Fruit fly (Drosophila melanogaster): ENCODE data around the gene Slbp.

Slbp gene

dm6 chr3R:29112398-29113150 is 40.5 kb downstream of the Slbp start, which contains the start of the genes alpha-Man-Ib and Pdhb (continued):
- peak; percentile 90 for TF ChIP-seq CG4617 (GFP tag; optimal IDR thresholded peaks at IDR 0.05; ENCODE audit: borderline replicate concordance)
- peak; percentile 97 for TF ChIP-seq onecut (GFP tag; IDR thresholded peaks at IDR 0.05)
- no peak; the same call in 1 of the 2 replicates for TF ChIP-seq inv (GFP tag; IDR thresholded peaks at IDR 0.05; ENCODE audit: partially characterized antibody)
- peak; percentile 72 for TF ChIP-seq PHDP (tag; optimal IDR thresholded peaks at IDR 0.05)
- peak; percentile 65; the same call in 2 of the 3 replicates for TF ChIP-seq H15 (GFP tag; IDR thresholded peaks at IDR 0.05)
- peak; percentile 69 for TF ChIP-seq CG13123 (GFP tag; optimal IDR thresholded peaks at IDR 0.05)
- peak in 1 of 2 experiments; percentile 51 for TF ChIP-seq insv (GFP tag; optimal IDR thresholded peaks at IDR 0.05)
- peak; percentile 85 for TF ChIP-seq al (GFP tag; IDR thresholded peaks at IDR 0.05)
- peak; percentile 24 for TF ChIP-seq CG11723 (GFP tag; optimal IDR thresholded peaks at IDR 0.05)
- peak; percentile 74 for TF ChIP-seq E2f1 (GFP tag; IDR thresholded peaks at IDR 0.05)
- peak; percentile 53; the same call in 1 of the 3 replicates for TF ChIP-seq CG11560 (tag; IDR thresholded peaks at IDR 0.05)
- peak; percentile 98 for TF ChIP-seq CG14710 (tag; optimal IDR thresholded peaks at IDR 0.05)
- peak; percentile 62; the same call in 2 of the 3 replicates for TF ChIP-seq CG14050 (GFP tag; IDR thresholded peaks at IDR 0.05)
- TF ChIP-seq Aef1 (GFP tag; IDR thresholded peaks at IDR 0.05), result peak; percentile 82
- peak; percentile 40 for TF ChIP-seq CG3407 (GFP tag; optimal IDR thresholded peaks at IDR 0.05)
- peak; percentile 89 for TF ChIP-seq CG30403 (GFP tag; optimal IDR thresholded peaks at IDR 0.05)
- no peak for TF ChIP-seq CG1529 (GFP tag; optimal IDR thresholded peaks at IDR 0.05)
- peak; percentile 73 for TF ChIP-seq CG7556 (GFP tag; optimal IDR thresholded peaks at IDR 0.05)
- TF ChIP-seq Camta (GFP tag; optimal IDR thresholded peaks at IDR 0.05), result peak; percentile 5
- peak; percentile 53 for TF ChIP-seq org-1 (GFP tag; optimal IDR thresholded peaks at IDR 0.05)
- TF ChIP-seq stwl (tag; optimal IDR thresholded peaks at IDR 0.05), result peak; percentile 63
- TF ChIP-seq CG32772 (GFP tag; IDR thresholded peaks at IDR 0.05), result peak; percentile 69
- TF ChIP-seq CG10321 (GFP tag; IDR thresholded peaks at IDR 0.05), result no peak
- no peak for TF ChIP-seq ato (GFP tag; IDR thresholded peaks at IDR 0.05; ENCODE audit: partially characterized antibody)
- TF ChIP-seq CG10209 (GFP tag; optimal IDR thresholded peaks at IDR 0.05), result peak; percentile 80
- peak; percentile 50 for TF ChIP-seq CG13296 (GFP tag; optimal IDR thresholded peaks at IDR 0.05)
- TF ChIP-seq slbo (GFP tag; IDR thresholded peaks at IDR 0.05), result peak; percentile 94
- TF ChIP-seq her (GFP tag; optimal IDR thresholded peaks at IDR 0.05), result peak; percentile 16
- TF ChIP-seq CG1832 (GFP tag; optimal IDR thresholded peaks at IDR 0.05), result no peak
- TF ChIP-seq pita (GFP tag; optimal IDR thresholded peaks at IDR 0.05), result no peak
- peak; percentile 72 for TF ChIP-seq CG12104 (GFP tag; optimal IDR thresholded peaks at IDR 0.05)
- TF ChIP-seq CG4282 (GFP tag; optimal IDR thresholded peaks at IDR 0.05), result no peak
- no peak for TF ChIP-seq mld (GFP tag; IDR thresholded peaks at IDR 0.05; ENCODE audit: partially characterized antibody)
- TF ChIP-seq CG1602 (GFP tag; optimal IDR thresholded peaks at IDR 0.05), result peak; percentile 81
- TF ChIP-seq pan (optimal IDR thresholded peaks at IDR 0.05), result no peak
- peak in 1 of 2 experiments; percentile 77 for TF ChIP-seq pan (GFP tag; optimal IDR thresholded peaks at IDR 0.05 in 1 of 2, IDR thresholded peaks at IDR 0.05 in 1 of 2)
- no peak for TF ChIP-seq luna (GFP tag; optimal IDR thresholded peaks at IDR 0.05)
- TF ChIP-seq Vsx1 (GFP tag; optimal IDR thresholded peaks at IDR 0.05), result no peak
- peak; percentile 58 for TF ChIP-seq Taf1 (GFP tag; IDR thresholded peaks at IDR 0.05)
- TF ChIP-seq Scr (GFP tag; IDR thresholded peaks at IDR 0.05; ENCODE audit: partially characterized antibody), result peak; percentile 37; the same call in 1 of the 2 replicates
- TF ChIP-seq dm (GFP tag; optimal IDR thresholded peaks at IDR 0.05), result no peak
- peak; percentile 43; the same call in 1 of the 2 replicates for TF ChIP-seq Awh (GFP tag; IDR thresholded peaks at IDR 0.05)
- no peak for TF ChIP-seq ash1 (GFP tag; optimal IDR thresholded peaks at IDR 0.05)
- TF ChIP-seq CG18764 (GFP tag; optimal IDR thresholded peaks at IDR 0.05), result peak; percentile 63
- peak; percentile 52 for TF ChIP-seq E2f2 (GFP tag; IDR thresholded peaks at IDR 0.05)
- peak; percentile 80 for TF ChIP-seq Xrp1 (GFP tag; IDR thresholded peaks at IDR 0.05)
- TF ChIP-seq klu (GFP tag; IDR thresholded peaks at IDR 0.05), result peak; percentile 76
- TF ChIP-seq tll (GFP tag; optimal IDR thresholded peaks at IDR 0.05), result no peak
- peak; percentile 5 for TF ChIP-seq CG6654 (GFP tag; optimal IDR thresholded peaks at IDR 0.05)

All from whole organism, embryonic.